Worm (Caenorhabditis elegans) whole organism, late embryonic: Measurements from ENCODE around the gene ZK180.5.
A peak's percentile ranks its signal among the peaks of the same experiment; 100 is the strongest.

Experiments used
- C08G9.2 ChIP-seq: sonication (generic microtip); optimal IDR thresholded peaks from 2 replicates; lab custom pipeline; 2016; ENCODE audit warnings: mild to moderate bottlenecking, missing genetic modification characterization, moderate library complexity, missing compliant biosample characterization
- F13H6.1 ChIP-seq: sonication (generic microtip); optimal IDR thresholded peaks from 2 replicates; lab custom pipeline; 2016; ENCODE audit warnings: missing genetic modification characterization, missing compliant biosample characterization
- K09A11.1 ChIP-seq: sonication (generic microtip); optimal IDR thresholded peaks from 2 replicates; lab custom pipeline; 2017; ENCODE audit warnings: antibody characterized with exemption, mild to moderate bottlenecking, missing genetic modification characterization, missing compliant biosample characterization; ENCODE audit not compliant: insufficient read depth
- ama-1 ChIP-seq: fragments of 150-350 bp; optimal IDR thresholded peaks from 2 replicates; lab custom pipeline; 2014
- ceh-14 ChIP-seq: sonication (generic microtip); optimal IDR thresholded peaks from 2 replicates; lab custom pipeline; 2016; ENCODE audit warnings: missing genotype, missing genetic modification characterization, missing compliant biosample characterization
- ceh-18 ChIP-seq: sonication (generic microtip); optimal IDR thresholded peaks from 2 replicates; lab custom pipeline; 2016; ENCODE audit warnings: missing genetic modification characterization, missing compliant biosample characterization
- ceh-19 ChIP-seq: fragments of 200-800 bp; sonication (Bioruptor generic); optimal IDR thresholded peaks from 2 replicates; lab custom pipeline; 2018; ENCODE audit warnings: mild to moderate bottlenecking, missing genetic modification characterization, missing compliant biosample characterization
- ceh-2 ChIP-seq: sonication (generic microtip); optimal IDR thresholded peaks from 2 replicates; lab custom pipeline; 2016; ENCODE audit warnings: missing genotype, missing genetic modification characterization, missing compliant biosample characterization
- ceh-24 ChIP-seq: sonication (generic microtip); optimal IDR thresholded peaks from 2 replicates; lab custom pipeline; 2016; ENCODE audit warnings: mild to moderate bottlenecking, missing genetic modification characterization, missing compliant biosample characterization
- ceh-30 ChIP-seq: fragments of 150-350 bp; optimal IDR thresholded peaks from 2 replicates; lab custom pipeline; 2014; ENCODE audit warnings: missing biosample characterization, missing genetic modification characterization
- ceh-31 ChIP-seq: sonication (generic microtip); optimal IDR thresholded peaks from 2 replicates; lab custom pipeline; 2016; ENCODE audit warnings: missing genetic modification characterization, missing compliant biosample characterization
- ceh-34 ChIP-seq: sonication (generic microtip); optimal IDR thresholded peaks from 2 replicates; lab custom pipeline; 2016; ENCODE audit warnings: mild to moderate bottlenecking, missing genetic modification characterization, missing compliant biosample characterization
- ceh-45 ChIP-seq: fragments of 200-800 bp; sonication (Bioruptor generic); IDR thresholded peaks from 2 replicates; pipeline ENCODE4 v1.3.6; 2022; ENCODE audit warnings: missing genetic modification reagents, missing genetic modification characterization, missing compliant biosample characterization
- ceh-48 ChIP-seq: sonication (generic microtip); optimal IDR thresholded peaks from 2 replicates; lab custom pipeline; 2016; ENCODE audit warnings: missing genetic modification characterization, inconsistent platforms, missing compliant biosample characterization
- che-1 ChIP-seq: sonication (generic microtip); optimal IDR thresholded peaks from 2 replicates; lab custom pipeline; 2016; ENCODE audit warnings: mild to moderate bottlenecking, missing genetic modification characterization, missing compliant biosample characterization
- elt-2 ChIP-seq: sonication (generic microtip); optimal IDR thresholded peaks from 2 replicates; lab custom pipeline; 2016; ENCODE audit warnings: missing genetic modification reagents, missing genetic modification characterization, missing compliant biosample characterization
- elt-4 ChIP-seq: sonication (generic microtip); optimal IDR thresholded peaks from 2 replicates; lab custom pipeline; 2016; ENCODE audit warnings: missing genetic modification characterization, missing compliant biosample characterization
- ets-4 ChIP-seq: sonication (generic microtip); optimal IDR thresholded peaks from 2 replicates; lab custom pipeline; 2016; ENCODE audit warnings: missing genetic modification characterization, missing compliant biosample characterization
- eyg-1 ChIP-seq: sonication (generic microtip); optimal IDR thresholded peaks from 2 replicates; lab custom pipeline; 2016; ENCODE audit warnings: missing genotype, missing genetic modification characterization, missing compliant biosample characterization
- fkh-10 ChIP-seq: fragments of 150-350 bp; optimal IDR thresholded peaks from 2 replicates; lab custom pipeline; 2014; ENCODE audit warnings: missing biosample characterization, missing genetic modification reagents, missing genetic modification characterization
- gmeb-2 ChIP-seq: sonication (generic microtip); optimal IDR thresholded peaks from 2 replicates; lab custom pipeline; 2016; ENCODE audit warnings: missing genetic modification characterization, inconsistent platforms, missing compliant biosample characterization
- hlh-13 ChIP-seq: fragments of 200-800 bp; sonication (Bioruptor generic); optimal IDR thresholded peaks from 2 replicates; lab custom pipeline; 2018; ENCODE audit warnings: mild to moderate bottlenecking, missing genetic modification characterization, missing compliant biosample characterization
- hlh-30 ChIP-seq: sonication (generic microtip); optimal IDR thresholded peaks from 2 replicates; lab custom pipeline; 2017; ENCODE audit warnings: antibody characterized with exemption, missing genetic modification characterization, missing compliant biosample characterization; ENCODE audit not compliant: insufficient read depth
- hlh-6 ChIP-seq: sonication (generic microtip); optimal IDR thresholded peaks from 2 replicates; lab custom pipeline; 2016; ENCODE audit warnings: missing genotype, missing genetic modification characterization, missing compliant biosample characterization
- lim-6 ChIP-seq: sonication (generic microtip); optimal IDR thresholded peaks from 2 replicates; lab custom pipeline; 2016; ENCODE audit warnings: missing genetic modification characterization, missing compliant biosample characterization
- madf-2 ChIP-seq: sonication (generic microtip); optimal IDR thresholded peaks from 2 replicates; lab custom pipeline; 2017; ENCODE audit warnings: missing genetic modification characterization, missing compliant biosample characterization
- mec-3 ChIP-seq: sonication (generic microtip); optimal IDR thresholded peaks from 2 replicates; lab custom pipeline; 2016; ENCODE audit warnings: borderline replicate concordance, missing genetic modification characterization, missing compliant biosample characterization
- nfya-1 ChIP-seq: sonication (generic microtip); optimal IDR thresholded peaks from 2 replicates; lab custom pipeline; 2017; ENCODE audit warnings: missing genetic modification characterization, mild to moderate bottlenecking, missing compliant biosample characterization, antibody characterized with exemption, moderate library complexity
- npax-4 ChIP-seq: sonication (generic microtip); optimal IDR thresholded peaks from 2 replicates; lab custom pipeline; 2016; ENCODE audit warnings: missing genetic modification characterization, missing compliant biosample characterization
- pag-3 ChIP-seq: sonication (generic microtip); optimal IDR thresholded peaks from 2 replicates; lab custom pipeline; 2016; ENCODE audit warnings: missing compliant biosample characterization, missing genetic modification characterization, borderline replicate concordance
- pros-1 ChIP-seq: fragments of 150-350 bp; optimal IDR thresholded peaks from 2 replicates; lab custom pipeline; 2014; ENCODE audit warnings: missing biosample characterization, missing genetic modification reagents, missing genetic modification characterization
- ref-2 ChIP-seq: sonication (generic microtip); optimal IDR thresholded peaks from 2 replicates; lab custom pipeline; 2016; ENCODE audit warnings: missing genetic modification characterization, missing compliant biosample characterization
- rnt-1 ChIP-seq: sonication (generic microtip); optimal IDR thresholded peaks from 2 replicates; lab custom pipeline; 2016; ENCODE audit warnings: missing genetic modification characterization, missing compliant biosample characterization
- sdc-2 ChIP-seq: sonication (generic microtip); optimal IDR thresholded peaks from 2 replicates; lab custom pipeline; 2016; ENCODE audit warnings: missing genotype, missing genetic modification characterization, missing compliant biosample characterization
- sox-4 ChIP-seq: sonication (generic microtip); optimal IDR thresholded peaks from 2 replicates; lab custom pipeline; 2017; ENCODE audit warnings: mild to moderate bottlenecking, missing genetic modification characterization, inconsistent platforms, missing compliant biosample characterization
- syd-9 ChIP-seq: sonication (generic microtip); optimal IDR thresholded peaks from 2 replicates; lab custom pipeline; 2016; ENCODE audit warnings: mild to moderate bottlenecking, missing genetic modification characterization, moderate library complexity, missing compliant biosample characterization
- tbx-2 ChIP-seq: sonication (generic microtip); optimal IDR thresholded peaks from 2 replicates; lab custom pipeline; 2016; ENCODE audit warnings: missing genetic modification characterization, missing compliant biosample characterization
- tbx-7 ChIP-seq: sonication (generic microtip); optimal IDR thresholded peaks from 2 replicates; lab custom pipeline; 2016; ENCODE audit warnings: missing genotype, missing genetic modification characterization, missing compliant biosample characterization
- ttx-3 ChIP-seq: sonication (generic microtip); optimal IDR thresholded peaks from 2 replicates; lab custom pipeline; 2016; ENCODE audit warnings: missing genetic modification reagents, missing genetic modification characterization, missing compliant biosample characterization
- unc-3 ChIP-seq, 2 experiments: fragments of 200-800 bp in 1 of 2; sonication (Bioruptor generic) in 1 of 2; sonication (generic microtip) in 1 of 2; conservative IDR thresholded peaks in 1 of 2; optimal IDR thresholded peaks in 1 of 2; 2 replicates each; pipeline versions ENCODE4 v1.3.6 to Lab custom; 2016 to 2022; ENCODE audit warnings: missing compliant biosample characterization in 2 of 2, missing genetic modification characterization in 2 of 2, missing genetic modification reagents in 1 of 2
- unc-42 ChIP-seq: sonication (generic microtip); optimal IDR thresholded peaks from 2 replicates; lab custom pipeline; 2016; ENCODE audit warnings: missing genotype, missing genetic modification characterization, missing compliant biosample characterization
- unc-86 ChIP-seq: sonication (generic microtip); optimal IDR thresholded peaks from 2 replicates; lab custom pipeline; 2016; ENCODE audit warnings: missing genetic modification characterization, missing compliant biosample characterization
- zip-5 ChIP-seq: sonication (generic microtip); optimal IDR thresholded peaks from 2 replicates; lab custom pipeline; 2016; ENCODE audit warnings: missing genetic modification characterization, missing compliant biosample characterization
- ztf-16 ChIP-seq: sonication (generic microtip); optimal IDR thresholded peaks from 2 replicates; lab custom pipeline; 2017; ENCODE audit warnings: missing genetic modification characterization, missing compliant biosample characterization

Gene ZK180.5

DNA sequence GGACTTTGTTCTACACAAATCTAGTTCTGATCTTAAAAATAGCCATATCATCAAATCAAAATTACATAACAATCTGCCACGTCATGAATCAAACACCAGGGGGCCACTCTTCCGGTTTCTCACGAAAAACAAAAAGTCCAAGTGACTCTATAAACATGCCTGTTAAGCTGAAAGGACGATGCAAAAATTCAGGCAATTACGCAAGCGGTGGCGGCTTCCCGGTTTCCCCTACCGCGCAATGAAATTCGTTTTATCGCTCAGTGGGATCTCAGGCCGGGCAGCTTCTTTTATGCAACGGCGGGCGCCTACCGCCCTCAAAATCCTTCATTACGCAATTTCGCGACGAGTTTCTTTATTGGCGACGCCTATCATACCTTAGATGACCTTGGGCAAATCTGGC is 2.7 kb upstream of the ZK180.5 start:
- no peak for TF ChIP-seq C08G9.2
- TF ChIP-seq rnt-1 (tag; lab: Kevin White, UChicago): peak; percentile 9
- TF ChIP-seq nfya-1 (tag; lab: Kevin White, UChicago): no peak

DNA sequence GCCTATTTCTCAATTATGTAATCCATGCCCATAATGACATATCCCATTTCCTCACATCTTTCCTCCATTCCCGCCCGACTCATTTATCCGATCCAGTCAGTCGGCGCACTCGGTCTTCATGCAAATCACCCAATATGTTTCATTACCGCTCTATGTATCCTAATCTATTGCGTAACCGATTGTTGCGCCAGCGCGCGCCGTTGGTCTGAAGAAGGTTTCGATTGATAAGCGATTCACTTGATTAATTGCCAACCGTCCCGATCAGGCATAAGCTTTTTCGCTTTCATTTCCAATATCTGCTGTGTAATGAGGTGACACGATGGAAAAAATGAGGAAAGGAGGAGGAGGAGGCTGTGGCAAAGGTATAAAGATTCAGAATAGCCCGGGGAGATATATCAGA is 1.1 kb upstream of the ZK180.5 start:
- TF ChIP-seq ref-2 (tag; lab: Kevin White, UChicago) (peak; percentile 60), K09A11.1 (tag; lab: Kevin White, UChicago) (no peak)
- TF ChIP-seq, all 69 proteins: peak for 1

DNA sequence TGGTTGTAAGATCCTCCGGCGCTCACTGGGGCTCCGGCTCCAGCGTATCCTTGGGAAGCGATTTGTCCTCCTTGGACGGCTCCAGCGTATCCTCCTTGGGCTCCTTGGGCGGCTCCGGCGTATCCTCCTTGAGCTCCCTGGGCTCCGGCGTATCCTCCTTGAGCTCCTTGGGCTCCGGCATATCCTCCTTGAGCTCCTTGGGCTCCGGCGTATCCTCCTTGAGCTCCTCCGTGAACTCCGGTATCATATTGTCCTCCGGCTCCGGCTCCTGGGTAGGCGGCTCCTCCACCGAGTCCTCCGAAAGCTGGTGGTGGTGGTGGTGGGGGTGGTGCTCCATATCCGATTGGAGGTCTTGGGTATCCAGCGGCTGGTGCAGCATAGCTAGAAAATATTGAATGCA is 488 bp downstream of the ZK180.5 start:
- TF ChIP-seq ceh-48 (no peak), tbx-2 (no peak), tbx-7 (tag; lab: Kevin White, UChicago) (no peak), ztf-16 (tag; lab: Kevin White, UChicago) (no peak), ama-1 (lab: Kevin White, UChicago) (no peak), nfya-1 (tag; lab: Kevin White, UChicago) (no peak), ets-4 (tag; lab: Kevin White, UChicago) (no peak), ceh-45 (GFP tag; lab: Robert Waterston, UW) (no peak), madf-2 (no peak), mec-3 (tag; lab: Kevin White, UChicago) (no peak)
- TF ChIP-seq, all 69 proteins: peak for 0

DNA sequence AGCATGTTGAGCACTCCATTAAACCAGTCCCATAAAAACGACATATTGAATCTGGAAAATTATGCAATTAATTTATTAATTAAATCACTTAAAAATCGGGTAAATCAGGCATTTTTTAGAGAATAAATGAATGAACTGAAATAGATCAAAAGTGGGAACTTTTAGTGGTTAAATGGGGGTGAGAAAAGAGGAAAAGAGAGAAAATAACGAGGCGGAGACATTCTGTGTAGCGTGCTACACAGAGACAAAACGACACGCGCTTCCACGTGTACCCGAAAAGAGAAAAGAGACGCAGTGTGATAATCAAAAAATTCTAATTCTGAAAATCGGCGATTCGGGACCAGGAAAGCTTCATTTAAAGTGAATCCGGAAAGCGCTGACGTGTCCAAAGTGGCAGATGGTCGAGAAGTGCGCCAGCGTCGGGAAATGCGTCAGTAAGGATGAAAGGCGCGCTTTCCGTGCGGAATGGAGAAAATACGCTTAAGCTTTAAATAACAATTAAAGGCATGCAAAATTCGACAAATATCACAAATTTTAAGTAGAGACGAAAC is 3.6 kb downstream of the ZK180.5 start, which contains the start of gene sar-1:
TSS of gene sar-1 (minus strand) at position 51 of the 551 bp plus-strand sequence.
- TF ChIP-seq tbx-2: peak; percentile 44
- no peak for TF ChIP-seq hlh-13 (GFP tag; lab: Kevin White, UChicago)
- TF ChIP-seq elt-2 (tag; lab: Kevin White, UChicago): peak; percentile 44
- no peak for TF ChIP-seq ceh-24 (tag; lab: Kevin White, UChicago)
- TF ChIP-seq unc-42: peak; percentile 53
- TF ChIP-seq syd-9 (tag; lab: Kevin White, UChicago): peak; percentile 0
- TF ChIP-seq ceh-18: peak; percentile 45
- peak; percentile 13 for TF ChIP-seq ceh-14
- TF ChIP-seq zip-5 (tag; lab: Kevin White, UChicago): no peak
- TF ChIP-seq sdc-2: no peak
- TF ChIP-seq unc-3 (GFP tag; conservative IDR thresholded peaks at IDR 0.05; lab: Robert Waterston, UW): no peak
- no peak for TF ChIP-seq unc-3 (tag; optimal IDR thresholded peaks at IDR 0.05; lab: Kevin White, UChicago)
- TF ChIP-seq ceh-19 (GFP tag; lab: Kevin White, UChicago): no peak
- peak; percentile 33 for TF ChIP-seq sox-4 (tag; lab: Kevin White, UChicago)
- TF ChIP-seq lim-6 (tag; lab: Kevin White, UChicago): no peak
- TF ChIP-seq mec-3 (tag; lab: Kevin White, UChicago): no peak
- TF ChIP-seq hlh-6 (tag; lab: Kevin White, UChicago): peak; percentile 39
- peak; percentile 33 for TF ChIP-seq unc-86 (tag; lab: Kevin White, UChicago)
- TF ChIP-seq pros-1 (tag; lab: Kevin White, UChicago): no peak
- TF ChIP-seq gmeb-2 (tag; lab: Kevin White, UChicago): no peak
- TF ChIP-seq eyg-1 (tag; lab: Kevin White, UChicago): no peak
- TF ChIP-seq nfya-1 (tag; lab: Kevin White, UChicago): peak; percentile 65
- no peak for TF ChIP-seq ttx-3 (tag; lab: Kevin White, UChicago)
- no peak for TF ChIP-seq ama-1 (lab: Kevin White, UChicago)
- peak; percentile 41 for TF ChIP-seq ref-2 (tag; lab: Kevin White, UChicago)
- TF ChIP-seq ceh-34 (tag; lab: Kevin White, UChicago): no peak
- no peak for TF ChIP-seq F13H6.1 (tag; lab: Kevin White, UChicago)
- peak; percentile 33 for TF ChIP-seq ztf-16 (tag; lab: Kevin White, UChicago)
- TF ChIP-seq che-1 (tag; lab: Kevin White, UChicago): no peak
- no peak for TF ChIP-seq elt-4 (tag; lab: Kevin White, UChicago)
- TF ChIP-seq ceh-2 (tag; lab: Kevin White, UChicago): peak; percentile 5
- TF ChIP-seq ceh-45 (GFP tag; lab: Robert Waterston, UW): no peak
- peak; percentile 62 for TF ChIP-seq ceh-30 (tag; lab: Kevin White, UChicago)
- TF ChIP-seq npax-4: no peak
- no peak for TF ChIP-seq fkh-10 (GFP tag; lab: Kevin White, UChicago)
- TF ChIP-seq hlh-30 (tag; lab: Kevin White, UChicago): no peak
- TF ChIP-seq pag-3: no peak
- TF ChIP-seq tbx-7 (tag; lab: Kevin White, UChicago): no peak
- peak; percentile 67 for TF ChIP-seq ceh-31 (tag; lab: Kevin White, UChicago)
- TF ChIP-seq rnt-1 (tag; lab: Kevin White, UChicago): peak; percentile 37
- no peak for TF ChIP-seq ets-4 (tag; lab: Kevin White, UChicago)
- TF ChIP-seq madf-2: peak; percentile 5
